Fruit fly (Drosophila melanogaster) whole organism, embryonic: ENCODE results near the gene mRpL14.

Experiments
- ATbp ChIP-seq: fragments of 200-800 bp; sonication (Bioruptor generic); optimal IDR thresholded peaks from 2 replicates; lab custom pipeline; 2017; ENCODE audit warnings: missing biosample characterization, mild to moderate bottlenecking, missing genetic modification characterization, missing genetic modification reagents
- Antp ChIP-seq: fragments of 200-800 bp; sonication (Bioruptor generic); optimal IDR thresholded peaks from 3 replicates; lab custom pipeline; 2016; ENCODE audit warnings: missing biosample characterization, missing genetic modification characterization
- CG10267 ChIP-seq: fragments of 200-800 bp; sonication (Bioruptor generic); optimal IDR thresholded peaks from 2 replicates; lab custom pipeline; 2018; ENCODE audit warnings: missing biosample characterization, mild to moderate bottlenecking, missing genetic modification characterization, moderate library complexity
- CG10431 ChIP-seq: fragments of 200-800 bp; sonication (Bioruptor generic); optimal IDR thresholded peaks from 3 replicates; lab custom pipeline; 2018; ENCODE audit warnings: missing biosample characterization, mild to moderate bottlenecking, missing genetic modification characterization
- CG11504 ChIP-seq: fragments of 200-800 bp; sonication (Bioruptor generic); optimal IDR thresholded peaks from 3 replicates; lab custom pipeline; 2019; ENCODE audit warnings: missing biosample characterization, mild to moderate bottlenecking, missing genetic modification characterization, moderate library complexity
- CG11560 ChIP-seq: fragments of 200-800 bp; sonication (Bioruptor generic); IDR thresholded peaks from 3 replicates; pipeline ENCODE4 v1.3.6; 2022; ENCODE audit warnings: missing biosample characterization, missing genetic modification characterization
- CG12219 ChIP-seq: fragments of 200-800 bp; sonication (Bioruptor generic); optimal IDR thresholded peaks from 3 replicates; lab custom pipeline; 2018; ENCODE audit warnings: missing biosample characterization, mild to moderate bottlenecking, missing genetic modification characterization
- CG12942 ChIP-seq: fragments of 200-800 bp; sonication (Bioruptor generic); optimal IDR thresholded peaks from 3 replicates; lab custom pipeline; 2016; ENCODE audit warnings: missing biosample characterization, missing genetic modification characterization
- CG13296 ChIP-seq: fragments of 200-800 bp; sonication (Bioruptor generic); optimal IDR thresholded peaks from 3 replicates; lab custom pipeline; 2018; ENCODE audit warnings: missing biosample characterization, mild to moderate bottlenecking, missing genetic modification characterization
- CG15479 ChIP-seq: fragments of 200-800 bp; sonication (Bioruptor generic); optimal IDR thresholded peaks from 3 replicates; lab custom pipeline; 2019; ENCODE audit warnings: missing biosample characterization, mild to moderate bottlenecking, missing genetic modification characterization, moderate library complexity
- CG15696 ChIP-seq: fragments of 200-800 bp; sonication (Bioruptor generic); optimal IDR thresholded peaks from 2 replicates; lab custom pipeline; 2019; ENCODE audit warnings: missing biosample characterization, mild to moderate bottlenecking, missing genetic modification characterization, moderate library complexity
- CG17186 ChIP-seq: fragments of 200-800 bp; sonication (Bioruptor generic); optimal IDR thresholded peaks from 3 replicates; lab custom pipeline; 2017; ENCODE audit warnings: missing biosample characterization, missing genetic modification reagents, missing genetic modification characterization
- CG17802 ChIP-seq: fragments of 200-800 bp; sonication (Bioruptor generic); optimal IDR thresholded peaks from 2 replicates; lab custom pipeline; 2018; ENCODE audit warnings: missing biosample characterization, mild to moderate bottlenecking, missing genetic modification characterization, moderate library complexity
- CG17829 ChIP-seq: fragments of 200-800 bp; optimal IDR thresholded peaks from 2 replicates; lab custom pipeline; 2019; ENCODE audit warnings: missing biosample characterization, mild to moderate bottlenecking, missing genetic modification characterization, moderate library complexity
- CG18262 ChIP-seq: fragments of 200-800 bp; optimal IDR thresholded peaks from 3 replicates; lab custom pipeline; 2019; ENCODE audit warnings: missing biosample characterization, mild to moderate bottlenecking, missing genetic modification characterization, moderate library complexity
- CG2116 ChIP-seq: fragments of 200-800 bp; sonication (Bioruptor generic); optimal IDR thresholded peaks from 3 replicates; lab custom pipeline; 2018; ENCODE audit warnings: missing biosample characterization, mild to moderate bottlenecking, missing genetic modification characterization
- CG2202 ChIP-seq: fragments of 200-800 bp; sonication (Bioruptor generic); optimal IDR thresholded peaks from 2 replicates; lab custom pipeline; 2018; ENCODE audit warnings: missing biosample characterization, mild to moderate bottlenecking, missing genetic modification characterization
- CG2875 ChIP-seq: fragments of 200-800 bp; sonication (Bioruptor generic); optimal IDR thresholded peaks from 2 replicates; lab custom pipeline; 2017; ENCODE audit warnings: missing biosample characterization, mild to moderate bottlenecking, missing genetic modification characterization, missing genetic modification reagents
- CG3281 ChIP-seq: fragments of 200-800 bp; sonication (Bioruptor generic); optimal IDR thresholded peaks from 3 replicates; lab custom pipeline; 2017; ENCODE audit warnings: missing biosample characterization, mild to moderate bottlenecking, missing genetic modification characterization
- CG3847 ChIP-seq: fragments of 200-800 bp; sonication (Bioruptor generic); IDR thresholded peaks from 2 replicates; pipeline ENCODE4 v1.3.6; 2022; ENCODE audit warnings: missing biosample characterization, missing genetic modification characterization
- CG4328 ChIP-seq: fragments of 200-800 bp; sonication (Bioruptor generic); optimal IDR thresholded peaks from 3 replicates; lab custom pipeline; 2017; ENCODE audit warnings: missing biosample characterization, missing genetic modification reagents, missing genetic modification characterization
- CG8281 ChIP-seq: fragments of 200-800 bp; sonication (Bioruptor generic); optimal IDR thresholded peaks from 2 replicates; lab custom pipeline; 2018; ENCODE audit warnings: missing biosample characterization, mild to moderate bottlenecking, missing genetic modification characterization, moderate library complexity
- D19A ChIP-seq: fragments of 200-800 bp; optimal IDR thresholded peaks from 3 replicates; lab custom pipeline; 2019; ENCODE audit warnings: missing biosample characterization, mild to moderate bottlenecking, missing genetic modification characterization, moderate library complexity
- Gsc ChIP-seq: fragments of 200-800 bp; sonication (Bioruptor generic); IDR thresholded peaks from 2 replicates; pipeline ENCODE4 v1.3.6; 2022; ENCODE audit warnings: missing biosample characterization, missing genetic modification characterization
- HHEX ChIP-seq: fragments of 200-800 bp; sonication (Bioruptor generic); optimal IDR thresholded peaks from 3 replicates; lab custom pipeline; 2017; ENCODE audit warnings: missing biosample characterization, mild to moderate bottlenecking, missing genetic modification characterization, missing genetic modification reagents
- HLH54F ChIP-seq: fragments of 200-800 bp; sonication (Bioruptor generic); optimal IDR thresholded peaks from 3 replicates; lab custom pipeline; 2016; ENCODE audit warnings: missing biosample characterization, missing genetic modification characterization
- Lpt ChIP-seq: fragments of >200 bp; optimal IDR thresholded peaks from 2 replicates; lab custom pipeline; 2018; ENCODE audit warnings: missing biosample characterization, missing genetic modification characterization
- Med ChIP-seq: fragments of 200-800 bp; sonication (Bioruptor generic); peaks from one replicate; lab custom pipeline; 2016; ENCODE audit warnings: missing biosample characterization, missing genetic modification characterization, mild to moderate bottlenecking, inconsistent platforms, moderate library complexity
- NC2β ChIP-seq: fragments of 200-800 bp; sonication (Bioruptor generic); optimal IDR thresholded peaks from 2 replicates; lab custom pipeline; 2016; ENCODE audit warnings: missing biosample characterization, missing genetic modification characterization
- NFAT ChIP-seq: fragments of 200-800 bp; sonication (Bioruptor generic); IDR thresholded peaks from 2 replicates; pipeline ENCODE4 v1.3.6; 2022; ENCODE audit warnings: missing biosample characterization, missing genetic modification characterization
- Nf-YA ChIP-seq: fragments of 200-800 bp; sonication (Bioruptor generic); IDR thresholded peaks from 2 replicates; pipeline ENCODE4 v1.3.6; 2022; ENCODE audit warnings: missing biosample characterization, missing genetic modification characterization
- Ravus ChIP-seq: fragments of 200-800 bp; sonication (Bioruptor generic); IDR thresholded peaks from 2 replicates; pipeline ENCODE4 v1.3.6; 2022; ENCODE audit warnings: missing biosample characterization, missing genetic modification characterization
- ab ChIP-seq: fragments of 200-800 bp; sonication (Bioruptor generic); optimal IDR thresholded peaks from 2 replicates; lab custom pipeline; 2016; ENCODE audit warnings: missing biosample characterization, missing genetic modification characterization
- bab2 ChIP-seq: fragments of 200-800 bp; sonication (Bioruptor generic); optimal IDR thresholded peaks from 2 replicates; lab custom pipeline; 2016; ENCODE audit warnings: missing biosample characterization, missing genetic modification characterization
- dpn ChIP-seq, 2 experiments: fragments of 200-800 bp; sonication (Bioruptor generic); optimal IDR thresholded peaks; 3 replicates each; lab custom pipeline; 2016; ENCODE audit warnings: missing biosample characterization in 2 of 2, missing genetic modification characterization in 2 of 2
- grn ChIP-seq: fragments of 200-800 bp; sonication (Bioruptor generic); optimal IDR thresholded peaks from 3 replicates; lab custom pipeline; 2017; ENCODE audit warnings: missing biosample characterization, missing genetic modification characterization
- gt ChIP-seq: fragments of 200-800 bp; sonication (Bioruptor generic); IDR thresholded peaks from 2 replicates; pipeline ENCODE4 v1.3.6; 2022; ENCODE audit warnings: missing biosample characterization, missing genetic modification characterization
- luna ChIP-seq: fragments of 200-800 bp; sonication (Bioruptor generic); optimal IDR thresholded peaks from 2 replicates; lab custom pipeline; 2016; ENCODE audit warnings: missing biosample characterization, missing genetic modification characterization
- nau ChIP-seq: fragments of 200-800 bp; sonication (Bioruptor generic); optimal IDR thresholded peaks from 3 replicates; lab custom pipeline; 2017; ENCODE audit warnings: missing biosample characterization, mild to moderate bottlenecking, missing genetic modification characterization, missing genetic modification reagents
- nmo ChIP-seq: fragments of 200-800 bp; sonication (Bioruptor generic); optimal IDR thresholded peaks from 2 replicates; lab custom pipeline; 2018; ENCODE audit warnings: missing biosample characterization, mild to moderate bottlenecking, missing genetic modification characterization, moderate library complexity
- oc ChIP-seq: fragments of 200-800 bp; sonication (Bioruptor generic); optimal IDR thresholded peaks from 2 replicates; lab custom pipeline; 2018; ENCODE audit warnings: missing biosample characterization, mild to moderate bottlenecking, missing genetic modification characterization, moderate library complexity
- pita ChIP-seq: fragments of 200-800 bp; sonication (Bioruptor generic); optimal IDR thresholded peaks from 2 replicates; lab custom pipeline; 2017; ENCODE audit warnings: missing biosample characterization, mild to moderate bottlenecking, missing genetic modification characterization
- run ChIP-seq: fragments of 200-800 bp; sonication (Bioruptor generic); optimal IDR thresholded peaks from 3 replicates; lab custom pipeline; 2018; ENCODE audit warnings: missing biosample characterization, mild to moderate bottlenecking, missing genetic modification characterization
- slp2 ChIP-seq: fragments of 200-800 bp; sonication (Bioruptor generic); optimal IDR thresholded peaks from 2 replicates; lab custom pipeline; 2016; ENCODE audit warnings: missing biosample characterization, missing genetic modification characterization
- tin ChIP-seq: fragments of 200-800 bp; sonication (Bioruptor generic); optimal IDR thresholded peaks from 3 replicates; lab custom pipeline; 2016; ENCODE audit warnings: missing biosample characterization, missing genetic modification characterization
- wdn ChIP-seq: fragments of 200-800 bp; sonication (Bioruptor generic); IDR thresholded peaks from 2 replicates; pipeline ENCODE4 v1.3.6; 2022; ENCODE audit warnings: missing biosample characterization, missing genetic modification characterization
- zen ChIP-seq: fragments of 200-800 bp; sonication (Bioruptor generic); optimal IDR thresholded peaks from 3 replicates; lab custom pipeline; 2018; ENCODE audit warnings: missing biosample characterization, mild to moderate bottlenecking, missing genetic modification characterization, moderate library complexity
- zen2 ChIP-seq: fragments of 200-800 bp; sonication (Bioruptor generic); IDR thresholded peaks from 3 replicates; pipeline ENCODE4 v1.3.6; 2022; ENCODE audit warnings: missing biosample characterization, missing genetic modification characterization; ENCODE audit not compliant: partially characterized antibody

Gene mRpL14

dm6 chrX:2301613-2302522 is 42.6 kb downstream of the mRpL14 start (continued):
- TF ChIP-seq nau (GFP tag; lab: Kevin White, UChicago), result peak; percentile 71
- TF ChIP-seq CG12219 (GFP tag; lab: Kevin White, UChicago), result peak; percentile 86
- TF ChIP-seq pita (GFP tag; lab: Kevin White, UChicago), result no peak
- peak; percentile 66 for TF ChIP-seq CG17802 (tag; lab: Kevin White, UChicago)
- peak; percentile 89 for TF ChIP-seq Antp
- TF ChIP-seq dpn (GFP tag; optimal IDR thresholded peaks at IDR 0.05; lab: Kevin White, UChicago), result peak; percentile 77 to 87
- TF ChIP-seq CG11504 (tag; lab: Kevin White, UChicago), result peak; percentile 87
- TF ChIP-seq CG18262 (tag; lab: Kevin White, UChicago), result peak; percentile 86
- TF ChIP-seq CG3281 (GFP tag; lab: Kevin White, UChicago), result peak; percentile 79
- peak; percentile 53 for TF ChIP-seq CG10431
- TF ChIP-seq ab (GFP tag; lab: Kevin White, UChicago), result peak; percentile 51
- TF ChIP-seq grn (GFP tag; lab: Kevin White, UChicago), result no peak
- peak; percentile 90 for TF ChIP-seq nmo (GFP tag; lab: Kevin White, UChicago)
- peak; percentile 79 for TF ChIP-seq CG12942 (GFP tag; lab: Kevin White, UChicago)
- TF ChIP-seq ATbp, result peak; percentile 79
- peak; percentile 43; the same call in 1 of the 2 replicates for TF ChIP-seq wdn (GFP tag; lab: Robert Waterston, UW)
- peak; percentile 61 for TF ChIP-seq CG3847
- TF ChIP-seq Lpt (GFP tag; lab: Kevin White, UChicago), result no peak
- peak; percentile 78 for TF ChIP-seq D19A (tag; lab: Kevin White, UChicago)
- TF ChIP-seq NFAT, result peak; percentile 60; the same call in 1 of the 2 replicates
- TF ChIP-seq Gsc, result peak; percentile 71
- peak; percentile 52 for TF ChIP-seq CG2202 (tag; lab: Kevin White, UChicago)
- TF ChIP-seq CG10267 (tag; lab: Kevin White, UChicago), result peak; percentile 64
- TF ChIP-seq CG2116 (GFP tag; lab: Kevin White, UChicago), result peak; percentile 49
- TF ChIP-seq HLH54F (GFP tag; lab: Kevin White, UChicago), result peak; percentile 81
- peak; percentile 64 for TF ChIP-seq run (tag; lab: Kevin White, UChicago)
- peak; percentile 66 for TF ChIP-seq CG11560 (tag; lab: Robert Waterston, UW)
- peak; percentile 84 for TF ChIP-seq CG17829
- peak; percentile 81 for TF ChIP-seq bab2 (GFP tag; lab: Kevin White, UChicago)
- peak; percentile 79 for TF ChIP-seq CG13296
- TF ChIP-seq CG4328 (GFP tag; lab: Kevin White, UChicago), result peak; percentile 46
- TF ChIP-seq tin (GFP tag; lab: Kevin White, UChicago), result peak; percentile 70
- peak; percentile 56 for TF ChIP-seq zen (tag; lab: Kevin White, UChicago)
- peak; percentile 69 for TF ChIP-seq CG17186 (GFP tag; lab: Kevin White, UChicago)
- TF ChIP-seq luna (GFP tag; lab: Kevin White, UChicago), result peak; percentile 52
- TF ChIP-seq Ravus (GFP tag; lab: Robert Waterston, UW), result peak; percentile 39
- TF ChIP-seq Med (GFP tag; lab: Kevin White, UChicago), result peak; percentile 98
- TF ChIP-seq CG2875 (GFP tag; lab: Kevin White, UChicago), result peak; percentile 80
- TF ChIP-seq oc (tag; lab: Kevin White, UChicago), result peak; percentile 76
- TF ChIP-seq HHEX, result peak; percentile 83
- peak; percentile 66 for TF ChIP-seq NC2β (GFP tag; lab: Kevin White, UChicago)
- TF ChIP-seq slp2 (GFP tag; lab: Kevin White, UChicago), result peak; percentile 86
- TF ChIP-seq CG15696 (tag; lab: Kevin White, UChicago), result peak; percentile 47
- peak; percentile 74 for TF ChIP-seq gt (GFP tag; lab: Robert Waterston, UW)
- TF ChIP-seq zen2 (GFP tag; lab: Robert Waterston, UW), result no peak
- TF ChIP-seq CG15479 (GFP tag; lab: Kevin White, UChicago), result no peak
- TF ChIP-seq Nf-YA (GFP tag; lab: Robert Waterston, UW), result peak; percentile 58; the same call in 1 of the 2 replicates
- TF ChIP-seq CG8281 (tag; lab: Kevin White, UChicago), result peak; percentile 46
